Fruit fly (Drosophila melanogaster): Measurements from ENCODE around the gene TAF1B.
A peak's percentile ranks its signal among the peaks of the same experiment; 100 is the strongest.

Gene TAF1B

DNA sequence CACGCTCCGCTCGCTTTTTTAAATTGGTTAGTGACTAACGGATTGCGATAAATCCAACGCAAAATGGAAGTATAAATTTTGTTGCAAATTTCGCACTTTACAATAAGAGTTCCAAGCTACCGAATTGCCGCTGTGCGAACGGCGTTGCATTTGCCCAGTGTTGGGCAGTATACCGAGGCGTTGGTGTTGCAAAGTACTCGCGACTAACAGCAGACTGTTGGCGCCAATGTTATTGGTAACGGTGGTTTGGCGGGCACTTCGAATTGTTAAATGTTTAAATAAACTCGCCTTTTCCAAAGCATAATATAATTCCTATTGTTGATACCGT, 9.7 kb downstream of the TAF1B start (continued):
- peak; percentile 31 for TF ChIP-seq mam (GFP tag; optimal IDR thresholded peaks at IDR 0.05)
- peak; percentile 70 for TF ChIP-seq sob (GFP tag; IDR thresholded peaks at IDR 0.05)
- peak; percentile 2 for TF ChIP-seq CG18262 (tag; optimal IDR thresholded peaks at IDR 0.05)
- no peak for TF ChIP-seq tup (GFP tag; optimal IDR thresholded peaks at IDR 0.05)
- peak in 1 of 3 experiments; percentile 18 for TF ChIP-seq Stat92E (GFP tag; optimal IDR thresholded peaks at IDR 0.05)
- peak; percentile 4 for TF ChIP-seq Hand (GFP tag; optimal IDR thresholded peaks at IDR 0.05)
- peak; percentile 61 for TF ChIP-seq CG13287 (GFP tag; IDR thresholded peaks at IDR 0.05; ENCODE audit: partially characterized antibody)
- peak; percentile 34 for TF ChIP-seq CG12942 (GFP tag; optimal IDR thresholded peaks at IDR 0.05)
- no peak for TF ChIP-seq CG16863 (GFP tag; optimal IDR thresholded peaks at IDR 0.05)
- peak; percentile 0 for TF ChIP-seq CG18011 (GFP tag; optimal IDR thresholded peaks at IDR 0.05)
- peak; percentile 51; the same call in 2 of the 3 replicates for TF ChIP-seq Dbx (GFP tag; IDR thresholded peaks at IDR 0.05)
- peak; percentile 5 for TF ChIP-seq CG12071 (GFP tag; optimal IDR thresholded peaks at IDR 0.05)
- TF ChIP-seq CG17328 (GFP tag; IDR thresholded peaks at IDR 0.05): peak; percentile 40; the same call in 1 of the 2 replicates
- peak; percentile 5 for TF ChIP-seq CG7839 (tag; optimal IDR thresholded peaks at IDR 0.05)
- TF ChIP-seq CG17186 (GFP tag; optimal IDR thresholded peaks at IDR 0.05): peak; percentile 54
- TF ChIP-seq scrt (GFP tag; optimal IDR thresholded peaks at IDR 0.05): peak; percentile 29
- TF ChIP-seq sug (tag; optimal IDR thresholded peaks at IDR 0.05): peak; percentile 47
- no peak for TF ChIP-seq hkb (optimal IDR thresholded peaks at IDR 0.05)
- peak; percentile 44; the same call in 1 of the 2 replicates for TF ChIP-seq hkb (GFP tag; IDR thresholded peaks at IDR 0.05)
- TF ChIP-seq CG1603 (tag; optimal IDR thresholded peaks at IDR 0.05): peak; percentile 65
- TF ChIP-seq E2f2 (GFP tag; IDR thresholded peaks at IDR 0.05): peak; percentile 95
- TF ChIP-seq Hmx (GFP tag; optimal IDR thresholded peaks at IDR 0.05): no peak
- peak; percentile 40 for TF ChIP-seq Xbp1 (GFP tag; optimal IDR thresholded peaks at IDR 0.05)
- TF ChIP-seq CG14014 (GFP tag; IDR thresholded peaks at IDR 0.05): peak; percentile 24; the same call in 1 of the 2 replicates
- peak; percentile 52 for TF ChIP-seq CG3163 (GFP tag; optimal IDR thresholded peaks at IDR 0.05)
- peak; percentile 16 for TF ChIP-seq pum (GFP tag; optimal IDR thresholded peaks at IDR 0.05)
- TF ChIP-seq Atf3 (GFP tag; optimal IDR thresholded peaks at IDR 0.05): no peak
- peak; percentile 53 for TF ChIP-seq fu2 (GFP tag; optimal IDR thresholded peaks at IDR 0.05)
- peak; percentile 26 for TF ChIP-seq exex (tag; optimal IDR thresholded peaks at IDR 0.05)

DNA sequence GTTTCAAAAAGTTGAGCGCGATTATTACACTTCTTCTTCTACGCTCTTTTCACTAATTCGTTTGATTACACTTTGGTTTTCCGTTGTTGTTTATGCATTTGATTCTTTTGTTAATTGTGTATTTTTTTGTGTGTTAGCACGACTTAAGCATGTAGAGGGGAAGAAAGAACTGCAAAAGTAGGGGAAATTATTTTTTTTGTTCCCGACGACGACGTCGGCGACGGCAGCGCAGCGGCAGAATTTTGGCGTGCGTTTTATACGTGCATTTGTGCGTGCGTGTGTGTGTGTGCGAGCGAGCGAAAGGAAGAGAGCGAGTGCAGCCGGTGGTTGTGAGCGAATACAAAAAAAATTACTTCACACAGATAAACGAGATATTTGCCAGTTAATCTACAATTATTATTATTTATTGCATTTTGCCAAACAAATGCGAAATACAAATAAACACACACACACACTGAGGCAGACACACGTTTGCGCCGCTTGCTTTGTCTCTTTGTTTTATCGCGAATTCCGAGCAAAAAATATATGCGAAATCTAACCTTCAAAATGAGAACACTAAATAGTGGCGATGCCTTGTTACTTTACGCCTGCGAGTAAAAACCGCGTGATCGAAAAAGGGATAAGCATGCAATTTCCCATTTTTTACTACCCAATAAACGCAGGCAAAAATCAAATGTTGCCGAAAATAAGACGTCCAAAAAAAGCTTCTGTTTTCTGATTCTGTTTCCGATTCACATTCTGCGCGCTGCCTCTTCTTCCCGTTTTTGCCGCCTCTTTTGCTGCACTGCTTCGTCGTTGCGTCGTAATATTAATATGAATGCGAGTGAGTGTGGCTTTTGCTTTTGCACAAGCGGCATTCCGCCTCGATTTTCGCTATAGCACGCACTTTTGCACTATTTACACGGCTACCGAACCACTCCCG, 10.3 kb downstream of the TAF1B start:
- TF ChIP-seq lilli (GFP tag; optimal IDR thresholded peaks at IDR 0.05) (no peak), z (GFP tag; IDR thresholded peaks at IDR 0.05) (no peak), CG17385 (GFP tag; optimal IDR thresholded peaks at IDR 0.05) (peak; percentile 79), insv (GFP tag; optimal IDR thresholded peaks at IDR 0.05) (peak in 1 of 2 experiments; percentile 15), CG4730 (GFP tag; IDR thresholded peaks at IDR 0.05) (no peak), Dll (GFP tag; IDR thresholded peaks at IDR 0.05; ENCODE audit: partially characterized antibody) (0 out of 4 replicates have a peak, but pooled peaks have one; percentile 12), CG32767 (GFP tag; IDR thresholded peaks at IDR 0.05) (no peak), pros (GFP tag; optimal IDR thresholded peaks at IDR 0.05) (peak; percentile 73), Pdp1 (GFP tag; optimal IDR thresholded peaks at IDR 0.05) (peak in 1 of 2 experiments; percentile 25), Med (GFP tag) (peak; percentile 33), NFAT (GFP tag; IDR thresholded peaks at IDR 0.05) (no peak), Trl (optimal IDR thresholded peaks at IDR 0.05) (peak; percentile 35 to 53), Trl (GFP tag; optimal IDR thresholded peaks at IDR 0.05) (no peak), sd (tag; optimal IDR thresholded peaks at IDR 0.05) (peak; percentile 47), lov (optimal IDR thresholded peaks at IDR 0.05) (peak; percentile 27), lov (GFP tag; IDR thresholded peaks at IDR 0.05) (no peak), odd (GFP tag; optimal IDR thresholded peaks at IDR 0.05) (no peak), cg (GFP tag; optimal IDR thresholded peaks at IDR 0.05) (peak; percentile 73), Adf1 (GFP tag; IDR thresholded peaks at IDR 0.05) (peak; percentile 84), sqz (GFP tag; optimal IDR thresholded peaks at IDR 0.05) (peak; percentile 94), CG10321 (GFP tag; IDR thresholded peaks at IDR 0.05) (0 out of 2 replicates have a peak, but pooled peaks have one; percentile 1)
